Fruit fly (Drosophila melanogaster) S2 (cell line): ENCODE data around the gene kek6.

Experiments
- CG8478 ChIP-seq: fragments of >200 bp; optimal IDR thresholded peaks from 2 replicates; lab custom pipeline; 2018
- CTCF ChIP-seq, 2 experiments: fragments of >200 bp; optimal IDR thresholded peaks; 2 replicates each; lab custom pipeline; 2018

DNA sequence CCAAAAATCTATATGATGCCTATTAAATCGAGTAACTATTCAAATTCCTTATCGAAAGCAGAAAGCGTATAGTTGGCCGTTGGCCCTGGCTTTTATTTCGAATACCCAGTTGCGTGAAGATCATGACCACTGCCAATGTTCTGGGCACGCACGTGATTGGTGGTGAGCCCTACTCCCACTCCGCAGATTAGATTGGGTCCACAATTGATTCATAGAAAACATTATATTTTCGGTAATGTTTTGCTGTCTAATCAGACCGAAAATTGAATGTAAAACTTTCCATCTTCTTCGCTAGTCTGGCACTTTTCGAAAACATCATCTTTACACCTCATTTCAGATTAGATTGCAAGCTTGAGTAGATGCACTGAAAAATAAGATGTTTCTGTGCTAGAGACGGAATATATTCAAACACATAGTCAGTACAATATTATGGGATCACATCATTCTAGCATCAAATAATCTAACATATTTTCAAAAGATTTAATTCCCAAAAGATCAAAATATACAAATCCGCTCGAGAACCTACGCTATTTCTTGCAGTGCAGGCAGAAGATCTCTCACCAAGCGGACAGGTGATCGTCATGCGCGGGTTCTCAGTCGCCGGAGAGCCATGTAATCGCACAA, 29.6 kb upstream of the kek6 start, which contains the start of gene CG1774:
- TF ChIP-seq CTCF (optimal IDR thresholded peaks at IDR 0.05; lab: Kevin White, UChicago), result no peak
- no peak for TF ChIP-seq CG8478
